Worm (Caenorhabditis elegans) whole organism, L1 larva: ENCODE data around the gene cest-2.1.

Source experiments
- ama-1 ChIP-seq: fragments of 150-350 bp; optimal IDR thresholded peaks from 2 replicates; lab custom pipeline; 2014
- ceh-88 ChIP-seq: fragments of 200-800 bp; sonication (Bioruptor generic); IDR thresholded peaks from 2 replicates; pipeline ENCODE4 v1.3.6; 2022; ENCODE audit warnings: missing genetic modification characterization, missing compliant biosample characterization
- elt-3 ChIP-seq, 6 experiments: fragments of 150-350 bp in 1 of 6; sonication (generic microtip); optimal IDR thresholded peaks; 2 replicates each; lab custom pipeline; 2017 to 2018; ENCODE audit warnings: missing biosample characterization in 6 of 6, missing genetic modification characterization in 6 of 6, inconsistent platforms in 1 of 6
- lin-15B ChIP-seq: fragments of 150-350 bp; sonication (generic microtip); optimal IDR thresholded peaks from 3 replicates; lab custom pipeline; 2014; ENCODE audit warnings: missing biosample characterization, missing genetic modification characterization
- lin-35 ChIP-seq, 2 experiments: fragments of 150-350 bp; optimal IDR thresholded peaks; 2 replicates each; lab custom pipeline; 2014; ENCODE audit warnings: missing biosample characterization in 2 of 2, missing genetic modification characterization in 2 of 2, missing genetic modification reagents in 2 of 2
- lin-39 ChIP-seq: fragments of 150-350 bp; optimal IDR thresholded peaks from 2 replicates; lab custom pipeline; 2014; ENCODE audit warnings: missing biosample characterization, missing genetic modification reagents, missing genetic modification characterization
- mdl-1 ChIP-seq, 2 experiments: fragments of 150-350 bp; optimal IDR thresholded peaks; 2 replicates each; lab custom pipeline; 2014 to 2017; ENCODE audit warnings: missing biosample characterization in 2 of 2, missing genetic modification characterization in 2 of 2, inconsistent platforms in 1 of 2
- mep-1 ChIP-seq: fragments of 150-350 bp; optimal IDR thresholded peaks from 2 replicates; lab custom pipeline; 2014; ENCODE audit warnings: missing biosample characterization, missing genetic modification characterization
- nhr-237 ChIP-seq: fragments of 150-350 bp; optimal IDR thresholded peaks from 2 replicates; lab custom pipeline; 2014; ENCODE audit warnings: missing biosample characterization, missing genetic modification characterization
- pag-3 ChIP-seq: sonication (generic microtip); optimal IDR thresholded peaks from 2 replicates; lab custom pipeline; 2017; ENCODE audit warnings: missing genetic modification characterization, mild to moderate bottlenecking, missing compliant biosample characterization, antibody characterized with exemption, borderline replicate concordance; ENCODE audit not compliant: insufficient read depth
- unc-62 ChIP-seq: fragments of 150-350 bp; optimal IDR thresholded peaks from 2 replicates; lab custom pipeline; 2014; ENCODE audit warnings: missing biosample characterization, missing genetic modification reagents, missing genetic modification characterization
- unc-86 ChIP-seq: sonication (generic microtip); optimal IDR thresholded peaks from 2 replicates; lab custom pipeline; 2016; ENCODE audit warnings: missing genetic modification characterization, missing compliant biosample characterization
- ztf-11 ChIP-seq, 2 experiments: sonication (generic microtip); optimal IDR thresholded peaks; 2 replicates each; lab custom pipeline; 2016 to 2017; ENCODE audit warnings: missing genetic modification characterization in 2 of 2, missing biosample characterization in 1 of 2, missing compliant biosample characterization in 1 of 2
- ztf-4 ChIP-seq: fragments of 150-350 bp; optimal IDR thresholded peaks from 2 replicates; lab custom pipeline; 2014; ENCODE audit warnings: missing biosample characterization, missing genetic modification characterization

DNA sequence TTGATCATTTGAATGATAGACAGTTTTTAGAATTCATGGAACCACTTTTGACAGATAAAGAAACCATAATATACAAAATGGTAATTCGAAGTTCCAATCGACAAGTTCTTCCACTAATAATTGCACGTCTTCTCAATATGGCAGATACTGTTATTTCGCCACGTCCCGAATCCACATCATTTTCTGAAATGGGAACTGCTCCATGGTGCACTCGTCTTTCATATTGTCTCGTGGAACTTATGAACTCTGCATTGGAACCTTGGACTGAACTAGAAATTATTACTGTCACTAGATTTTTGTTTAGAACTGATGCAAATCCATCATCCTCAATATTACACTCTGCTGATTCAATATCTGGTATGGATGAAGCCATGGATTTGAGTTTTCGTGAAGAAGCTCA is 15.8 kb upstream of the cest-2.1 start:
- TF ChIP-seq unc-86 (no peak), nhr-237 (tag; lab: Kevin White, UChicago) (no peak), lin-39 (tag; lab: Kevin White, UChicago) (no peak), unc-62 (GFP tag; lab: Kevin White, UChicago) (no peak), ztf-11 (tag; optimal IDR thresholded peaks at IDR 0.05; lab: Kevin White, UChicago) (no peak), pag-3 (tag; lab: Kevin White, UChicago) (no peak), elt-3 (tag; optimal IDR thresholded peaks at IDR 0.05; lab: Kevin White, UChicago) (no peak), mep-1 (tag; lab: Kevin White, UChicago) (no peak), lin-15B (tag; lab: Kevin White, UChicago) (no peak), mdl-1 (tag; optimal IDR thresholded peaks at IDR 0.05; lab: Kevin White, UChicago) (no peak), ama-1 (lab: Kevin White, UChicago) (no peak), ztf-4 (tag; lab: Kevin White, UChicago) (no peak), lin-35 (GFP tag; optimal IDR thresholded peaks at IDR 0.05; lab: Kevin White, UChicago) (no peak), ceh-88 (GFP tag; lab: Robert Waterston, UW) (no peak)
